Worm (Caenorhabditis elegans) whole organism, L4 larva: ENCODE measurements around the gene gad-3.
A peak's percentile ranks its signal among the peaks of the same experiment; 100 is the strongest.

ENCODE experiments used
- D1046.2 ChIP-seq: fragments of 200-800 bp; sonication (Bioruptor generic); IDR thresholded peaks from 2 replicates; pipeline ENCODE4 v1.3.6; 2022; ENCODE audit warnings: missing genetic modification characterization, missing compliant biosample characterization
- T20F7.1 ChIP-seq: fragments of 200-800 bp; sonication (Bioruptor generic); optimal IDR thresholded peaks from 2 replicates; lab custom pipeline; 2018; ENCODE audit warnings: mild to moderate bottlenecking, missing genetic modification characterization, missing compliant biosample characterization
- Y48G9A.11 ChIP-seq: fragments of 200-800 bp; sonication (Bioruptor generic); IDR thresholded peaks from 2 replicates; pipeline ENCODE4 v1.3.6; 2022; ENCODE audit warnings: missing genetic modification reagents, missing genetic modification characterization, missing compliant biosample characterization
- Y75B8A.6 ChIP-seq: fragments of 200-800 bp; sonication (Bioruptor generic); IDR thresholded peaks from 2 replicates; pipeline ENCODE4 v1.3.6; 2022; ENCODE audit warnings: missing genetic modification reagents, missing genetic modification characterization, missing compliant biosample characterization
- ama-1 ChIP-seq: fragments of 150-350 bp; optimal IDR thresholded peaks from 2 replicates; lab custom pipeline; 2014; ENCODE audit warnings: inconsistent platforms, mixed read lengths
- attf-4 ChIP-seq: sonication (generic microtip); optimal IDR thresholded peaks from 3 replicates; lab custom pipeline; 2017; ENCODE audit warnings: missing biosample characterization, missing genetic modification characterization
- ceh-32 ChIP-seq: sonication (generic microtip); optimal IDR thresholded peaks from 2 replicates; lab custom pipeline; 2016; ENCODE audit warnings: mild to moderate bottlenecking, missing genetic modification characterization, missing compliant biosample characterization; ENCODE audit not compliant: poor library complexity
- ceh-82 ChIP-seq: sonication (generic microtip); optimal IDR thresholded peaks from 2 replicates; lab custom pipeline; 2017; ENCODE audit warnings: missing biosample characterization, missing genetic modification characterization
- ctbp-1 ChIP-seq: fragments of 200-800 bp; sonication (Bioruptor generic); IDR thresholded peaks from 2 replicates; pipeline ENCODE4 v1.3.6; 2022; ENCODE audit warnings: missing genetic modification reagents, missing genetic modification characterization, missing compliant biosample characterization
- daf-16 ChIP-seq, 3 experiments: sonication (generic microtip); optimal IDR thresholded peaks; 2 replicates each; lab custom pipeline; 2016 to 2017; ENCODE audit warnings: missing genetic modification characterization in 3 of 3, missing genetic modification reagents in 3 of 3, mild to moderate bottlenecking in 2 of 3, missing compliant biosample characterization in 2 of 3, missing biosample characterization in 1 of 3, moderate library complexity in 1 of 3
- dmd-6 ChIP-seq: fragments of 200-800 bp; sonication (Bioruptor generic); IDR thresholded peaks from 2 replicates; pipeline ENCODE4 v1.3.6; 2022; ENCODE audit warnings: missing genetic modification reagents, missing genetic modification characterization, missing compliant biosample characterization
- dpl-1 ChIP-seq: fragments of 150-350 bp; optimal IDR thresholded peaks from 2 replicates; lab custom pipeline; 2014; ENCODE audit warnings: missing biosample characterization, missing genetic modification reagents, missing genetic modification characterization
- dve-1 ChIP-seq: sonication (generic microtip); optimal IDR thresholded peaks from 2 replicates; lab custom pipeline; 2017; ENCODE audit warnings: antibody characterized with exemption, mild to moderate bottlenecking, missing genetic modification characterization, missing compliant biosample characterization; ENCODE audit not compliant: insufficient read depth
- egl-27 ChIP-seq: sonication (generic microtip); optimal IDR thresholded peaks from 3 replicates; lab custom pipeline; 2017; ENCODE audit warnings: missing biosample characterization, missing genetic modification reagents, missing genetic modification characterization
- fkh-10 ChIP-seq: fragments of 150-350 bp; optimal IDR thresholded peaks from 2 replicates; lab custom pipeline; 2014; ENCODE audit warnings: missing biosample characterization, missing genetic modification reagents, missing genetic modification characterization
- fos-1 ChIP-seq: fragments of 150-350 bp; optimal IDR thresholded peaks from 2 replicates; lab custom pipeline; 2014; ENCODE audit warnings: missing biosample characterization, missing genetic modification characterization
- hlh-11 ChIP-seq: fragments of 200-800 bp; sonication (Bioruptor generic); optimal IDR thresholded peaks from 2 replicates; lab custom pipeline; 2018; ENCODE audit warnings: mild to moderate bottlenecking, missing genetic modification characterization, missing compliant biosample characterization
- lin-38 ChIP-seq: fragments of 200-800 bp; sonication (Bioruptor generic); IDR thresholded peaks from 2 replicates; pipeline ENCODE4 v1.3.6; 2022; ENCODE audit warnings: missing genetic modification reagents, missing genetic modification characterization, missing compliant biosample characterization
- lir-3 ChIP-seq: sonication (generic microtip); optimal IDR thresholded peaks from 2 replicates; lab custom pipeline; 2016; ENCODE audit warnings: mild to moderate bottlenecking, missing genetic modification characterization, missing compliant biosample characterization
- lsy-2 ChIP-seq, 2 experiments: fragments of 150-350 bp in 1 of 2; sonication (generic microtip) in 1 of 2; optimal IDR thresholded peaks; 2 replicates each; lab custom pipeline; 2014 to 2017; ENCODE audit warnings: missing biosample characterization in 2 of 2, missing genetic modification characterization in 2 of 2
- madf-9 ChIP-seq: fragments of 200-800 bp; sonication (Bioruptor generic); conservative IDR thresholded peaks from 2 replicates; pipeline ENCODE4 v1.3.6; 2022; ENCODE audit warnings: missing genetic modification reagents, missing genetic modification characterization, missing compliant biosample characterization
- mes-2 ChIP-seq: sonication (generic microtip); optimal IDR thresholded peaks from 2 replicates; lab custom pipeline; 2016; ENCODE audit warnings: missing genotype, mild to moderate bottlenecking, missing genetic modification characterization, missing compliant biosample characterization; ENCODE audit not compliant: poor library complexity, severe bottlenecking
- mxl-2 ChIP-seq: fragments of 200-800 bp; sonication (Bioruptor generic); conservative IDR thresholded peaks from 2 replicates; pipeline ENCODE4 v1.3.6; 2022; ENCODE audit warnings: missing genetic modification reagents, missing genetic modification characterization, missing compliant biosample characterization
- mxl-3 ChIP-seq: fragments of 200-800 bp; sonication (Bioruptor generic); optimal IDR thresholded peaks from 2 replicates; lab custom pipeline; 2018; ENCODE audit warnings: mild to moderate bottlenecking, missing genetic modification characterization, missing compliant biosample characterization
- nhr-10 ChIP-seq: fragments of 150-350 bp; optimal IDR thresholded peaks from 2 replicates; lab custom pipeline; 2014; ENCODE audit warnings: missing biosample characterization, missing genetic modification characterization
- nhr-25 ChIP-seq: sonication (generic microtip); optimal IDR thresholded peaks from 2 replicates; lab custom pipeline; 2017; ENCODE audit warnings: missing genetic modification characterization, mild to moderate bottlenecking, missing compliant biosample characterization, antibody characterized with exemption, moderate library complexity, borderline replicate concordance; ENCODE audit not compliant: insufficient read depth
- nhr-28 ChIP-seq: fragments of 150-350 bp; optimal IDR thresholded peaks from 2 replicates; lab custom pipeline; 2014; ENCODE audit warnings: missing biosample characterization, missing genetic modification characterization
- nhr-41 ChIP-seq: fragments of 200-800 bp; sonication (Bioruptor generic); IDR thresholded peaks from 2 replicates; pipeline ENCODE4 v1.3.6; 2022; ENCODE audit warnings: missing genetic modification reagents, missing genetic modification characterization, missing compliant biosample characterization
- nhr-76 ChIP-seq: fragments of 150-350 bp; optimal IDR thresholded peaks from 2 replicates; lab custom pipeline; 2014; ENCODE audit warnings: missing biosample characterization, missing genetic modification characterization
- nhr-77 ChIP-seq: fragments of 150-350 bp; optimal IDR thresholded peaks from 2 replicates; lab custom pipeline; 2014; ENCODE audit warnings: missing biosample characterization, missing genetic modification characterization
- pqm-1 ChIP-seq: sonication (generic microtip); optimal IDR thresholded peaks from 2 replicates; lab custom pipeline; 2017; ENCODE audit warnings: missing biosample characterization, missing genetic modification characterization
- snpc-4 ChIP-seq: fragments of 150-350 bp; optimal IDR thresholded peaks from 2 replicates; lab custom pipeline; 2014; ENCODE audit warnings: missing biosample characterization, missing genetic modification characterization
- tag-97 ChIP-seq: fragments of 200-800 bp; sonication (Bioruptor generic); IDR thresholded peaks from 2 replicates; pipeline ENCODE4 v1.3.6; 2022; ENCODE audit warnings: missing genetic modification characterization, missing compliant biosample characterization
- tra-1 ChIP-seq: fragments of 200-800 bp; sonication (Bioruptor generic); IDR thresholded peaks from 2 replicates; pipeline ENCODE4 v1.3.6; 2022; ENCODE audit warnings: missing genetic modification reagents, missing genetic modification characterization, missing compliant biosample characterization
- unc-130 ChIP-seq: sonication (generic microtip); optimal IDR thresholded peaks from 2 replicates; lab custom pipeline; 2016; ENCODE audit warnings: missing genetic modification reagents, missing genetic modification characterization, missing compliant biosample characterization
- zfp-3 ChIP-seq: fragments of 200-800 bp; sonication (Bioruptor generic); conservative IDR thresholded peaks from 2 replicates; pipeline ENCODE4 v1.3.6; 2022; ENCODE audit warnings: missing genetic modification reagents, missing genetic modification characterization, missing compliant biosample characterization
- ztf-11 ChIP-seq: fragments of 150-350 bp; optimal IDR thresholded peaks from 2 replicates; lab custom pipeline; 2014; ENCODE audit warnings: missing biosample characterization, missing genetic modification characterization

gad-3 gene

ce11 chrV:9146196-9146595 lies 26.6 kb downstream of the gad-3 start:
- no peak for TF ChIP-seq ztf-11 (tag; lab: Kevin White, UChicago)
- TF ChIP-seq attf-4, result no peak
- no peak for TF ChIP-seq fos-1 (tag; lab: Kevin White, UChicago)
- no peak for TF ChIP-seq tag-97
- TF ChIP-seq dmd-6, result peak; percentile 75
- TF ChIP-seq lsy-2 (tag; optimal IDR thresholded peaks at IDR 0.05; lab: Kevin White, UChicago), result no peak
- 0 out of 2 replicates have a peak, but pooled peaks have one; percentile 17 for TF ChIP-seq tra-1 (GFP tag; lab: Robert Waterston, UW)
- no peak for TF ChIP-seq lin-38 (GFP tag; lab: Robert Waterston, UW)
- peak; percentile 38 for TF ChIP-seq hlh-11 (tag; lab: Kevin White, UChicago)
- TF ChIP-seq unc-130, result no peak
- no peak for TF ChIP-seq T20F7.1 (GFP tag; lab: Kevin White, UChicago)
- TF ChIP-seq nhr-28 (tag; lab: Kevin White, UChicago), result peak; percentile 3
- TF ChIP-seq pqm-1 (tag; lab: Kevin White, UChicago), result peak; percentile 23

DNA sequence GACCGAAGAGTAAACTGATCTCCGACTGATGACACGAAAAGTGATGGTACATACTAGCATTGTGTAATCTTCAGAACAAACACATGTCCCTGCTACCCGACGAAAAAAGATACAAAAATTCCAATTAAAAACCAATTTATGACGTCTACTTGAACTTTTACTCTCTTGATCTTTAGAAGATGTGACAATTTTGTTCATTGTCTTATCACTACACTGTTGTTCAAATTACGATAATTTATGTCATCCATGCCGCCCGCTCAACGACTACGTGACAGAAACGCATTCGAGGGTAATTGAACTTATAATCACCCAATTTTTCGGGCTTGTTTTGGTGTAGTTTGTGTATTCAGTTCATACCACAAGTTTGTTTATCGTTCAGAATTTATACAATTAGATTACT lies 28.9 kb downstream of the gad-3 start:
- TF ChIP-seq nhr-28 (tag; lab: Kevin White, UChicago), result peak; percentile 23
- TF ChIP-seq fkh-10 (GFP tag; lab: Kevin White, UChicago), result no peak
- TF ChIP-seq, all 104 proteins: peak for 1

DNA sequence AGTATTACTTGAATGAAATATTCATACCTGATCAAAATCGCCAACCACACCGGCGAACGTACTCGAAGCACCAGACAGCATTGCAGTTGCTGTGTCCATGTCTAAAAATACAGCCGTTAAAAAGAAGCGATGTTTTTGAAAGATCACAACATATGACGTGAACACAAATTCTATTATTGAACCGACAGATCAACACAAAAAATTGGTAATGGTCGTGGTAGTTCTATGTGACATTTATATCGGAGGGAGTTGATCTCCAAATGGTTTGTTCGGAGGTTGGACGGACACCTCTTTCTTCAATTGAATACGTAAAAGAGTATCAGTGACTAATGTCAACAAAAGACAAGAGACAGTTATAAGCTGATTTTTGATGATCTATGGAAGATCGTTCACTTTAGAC lies 31.5 kb downstream of the gad-3 start, which contains the start of gene pitr-3:
TSS of gene pitr-3 (minus strand) at position 101 of the 400 bp plus-strand sequence.
- TF ChIP-seq mxl-3, result no peak
- no peak for TF ChIP-seq nhr-25 (tag; lab: Kevin White, UChicago)
- TF ChIP-seq dve-1 (tag; lab: Kevin White, UChicago), result no peak
- no peak for TF ChIP-seq nhr-41
- TF ChIP-seq nhr-76 (tag; lab: Kevin White, UChicago), result no peak
- no peak for TF ChIP-seq ceh-82 (tag; lab: Kevin White, UChicago)
- no peak for TF ChIP-seq lir-3 (tag; lab: Kevin White, UChicago)
- TF ChIP-seq ama-1, result no peak
- no peak for TF ChIP-seq mes-2 (tag; lab: Kevin White, UChicago)
- no peak for TF ChIP-seq zfp-3 (GFP tag; lab: Robert Waterston, UW)

- no peak for TF ChIP-seq egl-27 (tag; lab: Kevin White, UChicago)
- no peak for TF ChIP-seq daf-16 (GFP tag; optimal IDR thresholded peaks at IDR 0.05; lab: Kevin White, UChicago)
- no peak for TF ChIP-seq daf-16 (tag; optimal IDR thresholded peaks at IDR 0.05; lab: Kevin White, UChicago)
- TF ChIP-seq mxl-2 (GFP tag; lab: Robert Waterston, UW), result no peak
- TF ChIP-seq fos-1 (tag; lab: Kevin White, UChicago), result no peak
- no peak for TF ChIP-seq nhr-10 (tag; lab: Kevin White, UChicago)
- TF ChIP-seq madf-9 (GFP tag; lab: Robert Waterston, UW), result no peak
- TF ChIP-seq lir-3 (tag; lab: Kevin White, UChicago), result no peak
- TF ChIP-seq ctbp-1, result no peak
- no peak for TF ChIP-seq Y75B8A.6 (GFP tag; lab: Robert Waterston, UW)
- TF ChIP-seq D1046.2 (GFP tag; lab: Robert Waterston, UW), result no peak
- no peak for TF ChIP-seq Y48G9A.11 (GFP tag; lab: Robert Waterston, UW)
- TF ChIP-seq nhr-77, result no peak
- TF ChIP-seq snpc-4 (tag; lab: Kevin White, UChicago), result no peak
- no peak for TF ChIP-seq dpl-1 (GFP tag; lab: Kevin White, UChicago)
- TF ChIP-seq nhr-76 (tag; lab: Kevin White, UChicago), result no peak
- no peak for TF ChIP-seq ceh-32
These were observed 35.2 kb downstream of the gad-3 start, which contains the start of gene pitr-2 for ce11 chrV:9137618-9138017. pitr-2 (minus strand) TSS chrV:9137718.
